Worm (Caenorhabditis elegans) whole organism, late embryonic: ENCODE data around the gene Y43F8C.9.

ENCODE experiments used
- C08G9.2 ChIP-seq: sonication (generic microtip); optimal IDR thresholded peaks from 2 replicates; lab custom pipeline; 2016; ENCODE audit warnings: mild to moderate bottlenecking, missing genetic modification characterization, moderate library complexity, missing compliant biosample characterization
- C38D4.7 ChIP-seq: fragments of 200-800 bp; sonication (Bioruptor generic); optimal IDR thresholded peaks from 2 replicates; lab custom pipeline; 2018; ENCODE audit warnings: mild to moderate bottlenecking, missing genetic modification characterization, moderate library complexity, missing compliant biosample characterization
- F13H6.1 ChIP-seq: sonication (generic microtip); optimal IDR thresholded peaks from 2 replicates; lab custom pipeline; 2016; ENCODE audit warnings: missing genetic modification characterization, missing compliant biosample characterization
- K09A11.1 ChIP-seq: sonication (generic microtip); optimal IDR thresholded peaks from 2 replicates; lab custom pipeline; 2017; ENCODE audit warnings: antibody characterized with exemption, mild to moderate bottlenecking, missing genetic modification characterization, missing compliant biosample characterization; ENCODE audit not compliant: insufficient read depth
- T23F11.4 ChIP-seq: fragments of 200-800 bp; sonication (Bioruptor generic); optimal IDR thresholded peaks from 2 replicates; lab custom pipeline; 2018; ENCODE audit warnings: mild to moderate bottlenecking, missing genetic modification characterization, missing compliant biosample characterization
- ama-1 ChIP-seq: fragments of 150-350 bp; optimal IDR thresholded peaks from 2 replicates; lab custom pipeline; 2014
- ceh-18 ChIP-seq: sonication (generic microtip); optimal IDR thresholded peaks from 2 replicates; lab custom pipeline; 2016; ENCODE audit warnings: missing genetic modification characterization, missing compliant biosample characterization
- ceh-19 ChIP-seq: fragments of 200-800 bp; sonication (Bioruptor generic); optimal IDR thresholded peaks from 2 replicates; lab custom pipeline; 2018; ENCODE audit warnings: mild to moderate bottlenecking, missing genetic modification characterization, missing compliant biosample characterization
- ceh-2 ChIP-seq: sonication (generic microtip); optimal IDR thresholded peaks from 2 replicates; lab custom pipeline; 2016; ENCODE audit warnings: missing genotype, missing genetic modification characterization, missing compliant biosample characterization
- ceh-30 ChIP-seq: fragments of 150-350 bp; optimal IDR thresholded peaks from 2 replicates; lab custom pipeline; 2014; ENCODE audit warnings: missing biosample characterization, missing genetic modification characterization
- ceh-31 ChIP-seq: sonication (generic microtip); optimal IDR thresholded peaks from 2 replicates; lab custom pipeline; 2016; ENCODE audit warnings: missing genetic modification characterization, missing compliant biosample characterization
- ceh-34 ChIP-seq: sonication (generic microtip); optimal IDR thresholded peaks from 2 replicates; lab custom pipeline; 2016; ENCODE audit warnings: mild to moderate bottlenecking, missing genetic modification characterization, missing compliant biosample characterization
- ceh-45 ChIP-seq: fragments of 200-800 bp; sonication (Bioruptor generic); IDR thresholded peaks from 2 replicates; pipeline ENCODE4 v1.3.6; 2022; ENCODE audit warnings: missing genetic modification reagents, missing genetic modification characterization, missing compliant biosample characterization
- ceh-6 ChIP-seq: fragments of 200-800 bp; sonication (Bioruptor generic); optimal IDR thresholded peaks from 2 replicates; lab custom pipeline; 2018; ENCODE audit warnings: mild to moderate bottlenecking, missing genetic modification characterization, missing compliant biosample characterization
- ceh-9 ChIP-seq: sonication (generic microtip); optimal IDR thresholded peaks from 2 replicates; lab custom pipeline; 2016; ENCODE audit warnings: mild to moderate bottlenecking, missing genetic modification characterization, inconsistent platforms, missing compliant biosample characterization
- che-1 ChIP-seq: sonication (generic microtip); optimal IDR thresholded peaks from 2 replicates; lab custom pipeline; 2016; ENCODE audit warnings: mild to moderate bottlenecking, missing genetic modification characterization, missing compliant biosample characterization
- dmd-4 ChIP-seq: sonication (generic microtip); optimal IDR thresholded peaks from 2 replicates; lab custom pipeline; 2016; ENCODE audit warnings: borderline replicate concordance, missing genetic modification characterization, missing compliant biosample characterization
- dve-1 ChIP-seq: sonication (generic microtip); optimal IDR thresholded peaks from 2 replicates; lab custom pipeline; 2017; ENCODE audit warnings: antibody characterized with exemption, mild to moderate bottlenecking, missing genetic modification characterization, missing compliant biosample characterization
- elt-2 ChIP-seq: sonication (generic microtip); optimal IDR thresholded peaks from 2 replicates; lab custom pipeline; 2016; ENCODE audit warnings: missing genetic modification reagents, missing genetic modification characterization, missing compliant biosample characterization
- ets-4 ChIP-seq: sonication (generic microtip); optimal IDR thresholded peaks from 2 replicates; lab custom pipeline; 2016; ENCODE audit warnings: missing genetic modification characterization, missing compliant biosample characterization
- fax-1 ChIP-seq: sonication (generic microtip); optimal IDR thresholded peaks from 2 replicates; lab custom pipeline; 2016; ENCODE audit warnings: missing genotype, missing genetic modification characterization, missing compliant biosample characterization
- fkh-10 ChIP-seq: fragments of 150-350 bp; optimal IDR thresholded peaks from 2 replicates; lab custom pipeline; 2014; ENCODE audit warnings: missing biosample characterization, missing genetic modification reagents, missing genetic modification characterization
- fkh-6 ChIP-seq: sonication (generic microtip); optimal IDR thresholded peaks from 2 replicates; lab custom pipeline; 2016; ENCODE audit warnings: missing genetic modification characterization, missing compliant biosample characterization
- hlh-13 ChIP-seq: fragments of 200-800 bp; sonication (Bioruptor generic); optimal IDR thresholded peaks from 2 replicates; lab custom pipeline; 2018; ENCODE audit warnings: mild to moderate bottlenecking, missing genetic modification characterization, missing compliant biosample characterization
- hlh-15 ChIP-seq: sonication (generic microtip); optimal IDR thresholded peaks from 2 replicates; lab custom pipeline; 2016; ENCODE audit warnings: missing genetic modification characterization, missing compliant biosample characterization
- hlh-30 ChIP-seq: sonication (generic microtip); optimal IDR thresholded peaks from 2 replicates; lab custom pipeline; 2017; ENCODE audit warnings: antibody characterized with exemption, missing genetic modification characterization, missing compliant biosample characterization; ENCODE audit not compliant: insufficient read depth
- hlh-6 ChIP-seq: sonication (generic microtip); optimal IDR thresholded peaks from 2 replicates; lab custom pipeline; 2016; ENCODE audit warnings: missing genotype, missing genetic modification characterization, missing compliant biosample characterization
- lim-6 ChIP-seq: sonication (generic microtip); optimal IDR thresholded peaks from 2 replicates; lab custom pipeline; 2016; ENCODE audit warnings: missing genetic modification characterization, missing compliant biosample characterization
- lin-11 ChIP-seq: fragments of 200-800 bp; sonication (Bioruptor generic); optimal IDR thresholded peaks from 2 replicates; lab custom pipeline; 2018; ENCODE audit warnings: mild to moderate bottlenecking, missing genetic modification characterization, missing compliant biosample characterization
- mec-3 ChIP-seq: sonication (generic microtip); optimal IDR thresholded peaks from 2 replicates; lab custom pipeline; 2016; ENCODE audit warnings: borderline replicate concordance, missing genetic modification characterization, missing compliant biosample characterization
- nfya-1 ChIP-seq: sonication (generic microtip); optimal IDR thresholded peaks from 2 replicates; lab custom pipeline; 2017; ENCODE audit warnings: missing genetic modification characterization, mild to moderate bottlenecking, missing compliant biosample characterization, antibody characterized with exemption, moderate library complexity
- nhr-11 ChIP-seq: fragments of 150-350 bp; optimal IDR thresholded peaks from 2 replicates; lab custom pipeline; 2014; ENCODE audit warnings: missing biosample characterization, missing genetic modification characterization
- odd-2 ChIP-seq: sonication (generic microtip); optimal IDR thresholded peaks from 2 replicates; lab custom pipeline; 2017; ENCODE audit warnings: antibody characterized with exemption, mild to moderate bottlenecking, missing genetic modification characterization, missing compliant biosample characterization
- pag-3 ChIP-seq: sonication (generic microtip); optimal IDR thresholded peaks from 2 replicates; lab custom pipeline; 2016; ENCODE audit warnings: missing compliant biosample characterization, missing genetic modification characterization, borderline replicate concordance
- pat-9 ChIP-seq: fragments of 200-800 bp; sonication (Bioruptor generic); optimal IDR thresholded peaks from 2 replicates; lab custom pipeline; 2018; ENCODE audit warnings: mild to moderate bottlenecking, missing genetic modification characterization, moderate library complexity, missing compliant biosample characterization
- pros-1 ChIP-seq: fragments of 150-350 bp; optimal IDR thresholded peaks from 2 replicates; lab custom pipeline; 2014; ENCODE audit warnings: missing biosample characterization, missing genetic modification reagents, missing genetic modification characterization
- ref-2 ChIP-seq: sonication (generic microtip); optimal IDR thresholded peaks from 2 replicates; lab custom pipeline; 2016; ENCODE audit warnings: missing genetic modification characterization, missing compliant biosample characterization
- rnt-1 ChIP-seq: sonication (generic microtip); optimal IDR thresholded peaks from 2 replicates; lab custom pipeline; 2016; ENCODE audit warnings: missing genetic modification characterization, missing compliant biosample characterization
- sdc-2 ChIP-seq: sonication (generic microtip); optimal IDR thresholded peaks from 2 replicates; lab custom pipeline; 2016; ENCODE audit warnings: missing genotype, missing genetic modification characterization, missing compliant biosample characterization
- sox-2 ChIP-seq: fragments of 200-800 bp; sonication (Bioruptor generic); IDR thresholded peaks from 2 replicates; pipeline ENCODE4 v1.3.6; 2022; ENCODE audit warnings: missing genetic modification reagents, missing genetic modification characterization, missing compliant biosample characterization
- sox-4 ChIP-seq: sonication (generic microtip); optimal IDR thresholded peaks from 2 replicates; lab custom pipeline; 2017; ENCODE audit warnings: mild to moderate bottlenecking, missing genetic modification characterization, inconsistent platforms, missing compliant biosample characterization
- tbx-2 ChIP-seq: sonication (generic microtip); optimal IDR thresholded peaks from 2 replicates; lab custom pipeline; 2016; ENCODE audit warnings: missing genetic modification characterization, missing compliant biosample characterization
- tbx-7 ChIP-seq: sonication (generic microtip); optimal IDR thresholded peaks from 2 replicates; lab custom pipeline; 2016; ENCODE audit warnings: missing genotype, missing genetic modification characterization, missing compliant biosample characterization
- unc-3 ChIP-seq, 2 experiments: fragments of 200-800 bp in 1 of 2; sonication (Bioruptor generic) in 1 of 2; sonication (generic microtip) in 1 of 2; conservative IDR thresholded peaks in 1 of 2; optimal IDR thresholded peaks in 1 of 2; 2 replicates each; pipeline versions ENCODE4 v1.3.6 to Lab custom; 2016 to 2022; ENCODE audit warnings: missing compliant biosample characterization in 2 of 2, missing genetic modification characterization in 2 of 2, missing genetic modification reagents in 1 of 2
- unc-42 ChIP-seq: sonication (generic microtip); optimal IDR thresholded peaks from 2 replicates; lab custom pipeline; 2016; ENCODE audit warnings: missing genotype, missing genetic modification characterization, missing compliant biosample characterization
- unc-55 ChIP-seq: sonication (generic microtip); optimal IDR thresholded peaks from 2 replicates; lab custom pipeline; 2017; ENCODE audit warnings: missing biosample characterization, missing genetic modification reagents, missing genetic modification characterization
- unc-86 ChIP-seq: sonication (generic microtip); optimal IDR thresholded peaks from 2 replicates; lab custom pipeline; 2016; ENCODE audit warnings: missing genetic modification characterization, missing compliant biosample characterization
- zip-5 ChIP-seq: sonication (generic microtip); optimal IDR thresholded peaks from 2 replicates; lab custom pipeline; 2016; ENCODE audit warnings: missing genetic modification characterization, missing compliant biosample characterization

Y43F8C.9 gene

ce11 chrV:19620098-19620497, 25.8 kb upstream of the Y43F8C.9 start:
- TF ChIP-seq sdc-2 (tag; lab: Kevin White, UChicago) (no peak), unc-3 (GFP tag; conservative IDR thresholded peaks at IDR 0.05; lab: Robert Waterston, UW) (no peak), unc-3 (tag; optimal IDR thresholded peaks at IDR 0.05; lab: Kevin White, UChicago) (no peak), zip-5 (tag; lab: Kevin White, UChicago) (no peak), hlh-6 (tag; lab: Kevin White, UChicago) (no peak), mec-3 (tag; lab: Kevin White, UChicago) (no peak), pag-3 (tag; lab: Kevin White, UChicago) (no peak), nfya-1 (tag; lab: Kevin White, UChicago) (peak; percentile 30), hlh-30 (peak; percentile 78), odd-2 (tag; lab: Kevin White, UChicago) (no peak)

ce11 chrV:19622440-19622914, 23.4 kb upstream of the Y43F8C.9 start, which contains the start of gene Y43F8C.3:
Gene Y43F8C.3 (minus strand): TSS chrV:19622626.
- TF ChIP-seq fax-1 (tag; lab: Kevin White, UChicago) (no peak), unc-42 (no peak), ceh-2 (tag; lab: Kevin White, UChicago) (no peak), F13H6.1 (tag; lab: Kevin White, UChicago) (no peak), K09A11.1 (tag; lab: Kevin White, UChicago) (peak; percentile 51), unc-3 (GFP tag; conservative IDR thresholded peaks at IDR 0.05; lab: Robert Waterston, UW) (no peak), unc-3 (tag; optimal IDR thresholded peaks at IDR 0.05; lab: Kevin White, UChicago) (peak; percentile 5), lim-6 (tag; lab: Kevin White, UChicago) (no peak), ceh-19 (peak; percentile 72), hlh-30 (peak; percentile 46), pat-9 (no peak), dve-1 (tag; lab: Kevin White, UChicago) (peak; percentile 44), sox-4 (tag; lab: Kevin White, UChicago) (no peak), ceh-45 (GFP tag; lab: Robert Waterston, UW) (no peak), hlh-15 (no peak), tbx-2 (peak; percentile 10), pag-3 (tag; lab: Kevin White, UChicago) (no peak), rnt-1 (tag; lab: Kevin White, UChicago) (no peak), hlh-13 (GFP tag; lab: Kevin White, UChicago) (peak; percentile 21), ceh-30 (tag; lab: Kevin White, UChicago) (no peak), ama-1 (lab: Kevin White, UChicago) (no peak), unc-86 (tag; lab: Kevin White, UChicago) (peak; percentile 29), C08G9.2 (no peak), dmd-4 (tag; lab: Kevin White, UChicago) (no peak), ceh-31 (peak; percentile 13), ets-4 (no peak), ceh-18 (tag; lab: Kevin White, UChicago) (peak; percentile 51), T23F11.4 (GFP tag; lab: Kevin White, UChicago) (peak; percentile 17), C38D4.7 (GFP tag; lab: Kevin White, UChicago) (no peak), mec-3 (tag; lab: Kevin White, UChicago) (no peak), nhr-11 (no peak), ceh-34 (peak; percentile 3), nfya-1 (tag; lab: Kevin White, UChicago) (peak; percentile 82), ceh-6 (peak; percentile 50), unc-55 (GFP tag; lab: Kevin White, UChicago) (peak; percentile 26), che-1 (tag; lab: Kevin White, UChicago) (peak; percentile 49), ref-2 (tag; lab: Kevin White, UChicago) (no peak), tbx-7 (no peak), fkh-10 (no peak), lin-11 (no peak), sox-2 (GFP tag; lab: Robert Waterston, UW) (no peak), elt-2 (tag; lab: Kevin White, UChicago) (peak; percentile 41), pros-1 (no peak), fkh-6 (tag; lab: Kevin White, UChicago) (no peak), zip-5 (tag; lab: Kevin White, UChicago) (no peak), ceh-9 (tag; lab: Kevin White, UChicago) (no peak), odd-2 (tag; lab: Kevin White, UChicago) (no peak)
